Worm (Caenorhabditis elegans) whole organism, L4/young adult: ENCODE data around the gene srx-125.

Experiments used
- W03F9.2 ChIP-seq: fragments of 150-350 bp; optimal IDR thresholded peaks from 2 replicates; lab custom pipeline; 2014; ENCODE audit warnings: missing biosample characterization, missing genetic modification characterization
- dao-5 ChIP-seq: sonication (generic microtip); optimal IDR thresholded peaks from 2 replicates; lab custom pipeline; 2016; ENCODE audit warnings: missing genotype, missing genetic modification characterization, moderate library complexity, missing compliant biosample characterization
- him-1 ChIP-seq: sonication (generic microtip); optimal IDR thresholded peaks from 2 replicates; lab custom pipeline; 2016; ENCODE audit warnings: missing genotype, missing genetic modification reagents, missing genetic modification characterization, missing compliant biosample characterization

srx-125 gene

DNA sequence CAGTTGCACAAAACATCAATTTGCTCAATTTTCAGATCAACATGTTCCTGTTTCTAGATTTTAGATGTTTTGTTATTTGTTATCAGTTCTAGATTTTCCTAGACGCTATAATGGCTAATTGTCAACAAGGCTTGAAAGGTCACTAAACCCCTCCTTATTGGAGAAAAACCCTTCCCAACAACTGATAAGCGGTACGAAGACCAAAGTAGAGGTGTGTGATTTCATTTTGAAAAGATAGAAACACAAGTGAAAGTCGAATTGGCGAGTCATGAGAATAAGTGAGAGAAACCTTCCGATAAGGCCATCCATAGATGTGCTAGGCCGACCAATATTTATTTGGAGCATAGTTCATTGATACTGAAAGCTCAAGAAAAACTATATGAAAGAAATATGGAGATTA is 6.5 kb downstream of the srx-125 start:
- TF ChIP-seq W03F9.2 (tag; lab: Kevin White, UChicago) (no peak), him-1 (tag; lab: Kevin White, UChicago) (no peak), dao-5 (tag; lab: Kevin White, UChicago) (no peak)

DNA sequence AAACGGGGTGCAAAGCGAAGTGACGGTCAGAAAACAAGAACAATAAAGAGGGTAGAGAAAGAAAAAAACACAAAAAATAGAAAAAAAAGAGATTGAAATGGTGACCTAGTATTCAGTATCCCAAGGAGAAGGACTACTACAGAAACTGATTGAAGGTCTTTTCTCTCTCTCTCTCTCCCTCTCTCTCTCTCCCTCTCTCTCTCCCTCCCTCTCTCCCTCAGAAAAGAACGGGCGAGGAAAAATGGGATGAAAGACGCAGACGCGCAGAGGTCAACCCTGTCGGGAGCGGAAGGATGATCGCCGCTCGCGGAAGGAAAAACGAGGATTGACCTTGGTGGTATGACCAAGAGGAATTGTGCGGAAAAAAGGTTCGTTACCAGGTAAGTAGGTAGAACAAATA is 7.4 kb downstream of the srx-125 start:
- TF ChIP-seq dao-5 (tag; lab: Kevin White, UChicago) (no peak), him-1 (tag; lab: Kevin White, UChicago) (no peak), W03F9.2 (tag; lab: Kevin White, UChicago) (no peak)

DNA sequence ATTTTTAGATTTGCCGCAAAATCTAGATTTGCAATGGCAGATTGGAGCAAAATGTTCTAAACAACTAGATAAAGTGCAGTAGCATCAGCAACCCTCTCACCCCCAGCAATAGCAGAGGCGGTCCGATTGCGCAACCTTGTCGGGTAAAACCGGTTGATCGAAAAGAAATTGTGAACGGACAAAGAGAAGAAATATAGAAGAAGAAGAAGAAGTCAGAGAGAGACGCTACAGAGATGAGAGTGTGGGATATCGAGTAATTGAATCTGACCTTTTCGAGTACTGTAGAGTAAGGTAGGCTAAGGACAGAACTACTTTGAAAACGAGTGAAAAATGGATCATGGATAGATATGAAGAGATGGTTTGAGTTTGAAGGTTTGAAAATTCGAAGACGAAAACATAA is 8.7 kb downstream of the srx-125 start:
- TF ChIP-seq dao-5 (tag; lab: Kevin White, UChicago): no peak
- no peak for TF ChIP-seq him-1 (tag; lab: Kevin White, UChicago)
- no peak for TF ChIP-seq W03F9.2 (tag; lab: Kevin White, UChicago)

DNA sequence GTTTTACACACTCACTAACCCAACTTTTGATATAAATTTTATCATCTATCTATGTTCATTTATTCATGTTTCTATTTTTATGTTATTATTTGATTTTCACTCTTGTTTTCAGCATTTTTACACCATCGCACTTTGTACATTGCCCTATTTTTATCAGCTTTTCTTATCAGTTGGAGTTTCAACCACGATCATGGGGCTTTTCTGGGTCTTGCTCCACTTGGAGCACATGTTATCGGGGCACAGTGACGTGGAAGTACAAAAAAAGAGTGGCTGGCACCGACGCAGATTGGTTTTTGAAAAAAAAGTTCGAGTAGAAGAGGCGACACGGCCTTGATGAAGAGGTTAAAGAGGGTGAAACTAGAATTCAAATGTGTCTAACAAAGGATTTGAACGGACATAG is 10.0 kb downstream of the srx-125 start:
- TF ChIP-seq W03F9.2 (tag; lab: Kevin White, UChicago): no peak
- no peak for TF ChIP-seq dao-5 (tag; lab: Kevin White, UChicago)
- no peak for TF ChIP-seq him-1 (tag; lab: Kevin White, UChicago)

DNA sequence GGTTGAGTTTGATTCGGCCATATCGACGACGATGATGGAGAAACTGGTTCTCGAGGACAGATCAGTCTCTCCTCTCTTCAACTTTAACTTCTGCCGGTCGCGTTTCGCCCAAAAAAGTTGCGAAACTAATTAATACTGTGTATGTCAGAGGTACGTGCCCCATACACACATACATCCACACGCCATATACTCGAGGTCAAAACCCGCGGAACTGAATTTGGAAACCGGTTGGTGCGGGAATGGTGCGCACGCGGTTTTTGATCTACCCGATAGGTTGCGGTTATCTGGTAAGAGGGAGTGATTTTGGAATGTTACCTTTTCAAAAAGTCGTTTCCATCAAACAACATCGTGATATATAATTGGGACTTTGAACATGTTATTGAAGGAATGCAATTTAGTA is 13.1 kb downstream of the srx-125 start, which contains the start of gene ifbp-1:
Gene ifbp-1, minus strand, starts transcription at position 85 of the 400 bp plus-strand sequence.
- TF ChIP-seq him-1 (tag; lab: Kevin White, UChicago) (no peak), W03F9.2 (tag; lab: Kevin White, UChicago) (no peak), dao-5 (tag; lab: Kevin White, UChicago) (no peak)

DNA sequence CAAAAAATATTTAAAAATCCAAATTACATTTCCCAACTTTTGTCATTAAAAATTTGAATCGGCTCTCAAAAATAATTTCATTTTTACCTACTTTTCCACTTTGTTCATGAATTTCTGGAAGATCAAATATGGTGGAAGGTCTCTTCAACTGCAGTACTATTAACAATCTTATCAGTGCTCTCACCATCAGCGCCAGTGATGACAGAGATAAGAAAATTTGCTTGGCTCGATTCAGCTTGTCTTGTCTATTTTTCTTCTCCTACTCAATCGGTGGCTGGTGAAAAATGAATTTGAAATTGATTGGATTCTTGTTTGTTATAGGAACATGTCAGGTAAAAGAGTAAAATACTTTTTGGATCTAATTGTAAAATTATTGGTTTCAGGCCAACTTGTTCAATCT is 13.9 kb downstream of the srx-125 start, which contains the start of gene cpz-2:
Gene cpz-2, plus strand, starts transcription at position 210 of the 400 bp plus-strand sequence.
- no peak for TF ChIP-seq him-1 (tag; lab: Kevin White, UChicago)
- no peak for TF ChIP-seq W03F9.2 (tag; lab: Kevin White, UChicago)
- no peak for TF ChIP-seq dao-5 (tag; lab: Kevin White, UChicago)

DNA sequence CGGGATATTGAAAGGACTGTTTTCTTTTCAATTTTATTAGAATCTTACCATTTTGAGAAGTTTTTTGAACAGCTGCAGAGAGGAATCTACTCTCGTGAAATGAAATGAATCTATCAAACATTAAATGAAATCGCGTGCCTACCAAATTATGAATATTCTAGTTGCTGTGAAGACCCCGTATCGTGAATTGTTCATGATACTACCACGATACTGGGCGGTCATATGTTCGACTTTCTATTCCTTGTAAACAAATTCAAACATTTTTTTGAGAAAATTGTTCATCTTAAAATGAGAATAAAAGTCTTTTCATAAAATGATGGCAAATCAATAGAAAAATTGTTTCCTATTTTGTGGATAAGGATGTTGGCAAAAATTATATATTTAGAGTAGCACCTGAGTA is 18.7 kb downstream of the srx-125 start, which contains the start of gene gcy-34:
Gene gcy-34, minus strand, starts transcription at position 101 of the 400 bp plus-strand sequence.
- TF ChIP-seq him-1 (tag; lab: Kevin White, UChicago): no peak
- TF ChIP-seq W03F9.2 (tag; lab: Kevin White, UChicago): no peak
- TF ChIP-seq dao-5 (tag; lab: Kevin White, UChicago): no peak

DNA sequence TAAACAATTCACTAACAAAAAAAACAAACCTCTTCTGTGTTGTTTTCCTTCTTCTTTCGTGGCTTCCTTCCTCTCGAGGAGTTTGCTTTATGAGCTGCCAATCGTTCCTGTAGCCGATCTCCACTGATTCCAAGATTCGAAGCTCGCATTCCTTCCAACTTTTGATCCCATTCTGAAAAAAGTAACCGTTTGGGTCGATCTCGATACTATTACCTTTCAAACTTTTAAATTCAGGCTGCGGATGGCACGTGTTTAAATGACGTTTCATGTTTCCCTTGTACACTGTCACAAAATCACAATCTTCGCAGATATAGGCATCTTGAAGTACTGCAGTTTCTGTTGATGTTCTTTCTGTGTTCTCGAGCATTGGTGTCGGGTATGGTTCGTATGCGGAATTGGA is 20.3 kb downstream of the srx-125 start:
- no peak for TF ChIP-seq him-1 (tag; lab: Kevin White, UChicago)

DNA sequence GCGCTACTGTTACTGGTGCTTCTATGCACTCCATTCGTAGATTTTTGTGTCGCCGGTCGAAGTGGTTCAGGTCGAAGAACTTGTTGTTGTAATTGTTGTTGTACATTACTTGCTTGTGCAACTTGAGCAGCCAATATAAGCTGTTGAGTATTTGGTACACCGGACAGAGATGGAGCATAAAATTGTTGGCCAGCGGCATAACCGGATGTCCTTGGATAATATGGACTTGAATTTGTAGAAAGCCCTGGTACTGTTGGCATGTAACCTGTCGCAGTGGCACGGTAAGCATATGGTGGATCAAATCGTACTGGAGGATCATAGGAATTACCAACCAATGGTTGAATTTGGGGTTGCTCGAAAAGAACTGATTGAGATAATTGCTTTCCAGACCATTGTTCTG is 21.8 kb downstream of the srx-125 start:
- no peak for TF ChIP-seq W03F9.2 (tag; lab: Kevin White, UChicago)
- no peak for TF ChIP-seq dao-5 (tag; lab: Kevin White, UChicago)
- no peak for TF ChIP-seq him-1 (tag; lab: Kevin White, UChicago)

DNA sequence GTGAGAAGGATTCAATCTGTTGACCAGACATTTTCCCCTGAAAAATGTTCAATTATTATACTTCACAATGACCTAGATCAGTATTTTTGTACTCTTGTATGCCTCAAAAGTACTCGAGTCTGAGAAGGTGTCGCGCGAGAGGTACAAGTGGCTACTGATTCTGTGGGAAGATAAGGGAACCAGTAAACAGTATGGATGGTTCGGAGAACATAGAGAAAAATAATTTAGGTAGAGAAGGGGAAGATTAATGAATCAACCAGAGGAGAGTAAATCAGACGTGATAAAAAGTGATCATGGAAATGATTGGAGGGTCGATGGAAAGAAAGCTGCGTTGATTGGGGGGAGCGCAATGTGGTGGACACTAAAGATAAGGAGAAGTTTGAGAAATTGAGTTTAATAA is 22.3 kb downstream of the srx-125 start:
- no peak for TF ChIP-seq W03F9.2 (tag; lab: Kevin White, UChicago)
- TF ChIP-seq dao-5 (tag; lab: Kevin White, UChicago): no peak
- no peak for TF ChIP-seq him-1 (tag; lab: Kevin White, UChicago)

DNA sequence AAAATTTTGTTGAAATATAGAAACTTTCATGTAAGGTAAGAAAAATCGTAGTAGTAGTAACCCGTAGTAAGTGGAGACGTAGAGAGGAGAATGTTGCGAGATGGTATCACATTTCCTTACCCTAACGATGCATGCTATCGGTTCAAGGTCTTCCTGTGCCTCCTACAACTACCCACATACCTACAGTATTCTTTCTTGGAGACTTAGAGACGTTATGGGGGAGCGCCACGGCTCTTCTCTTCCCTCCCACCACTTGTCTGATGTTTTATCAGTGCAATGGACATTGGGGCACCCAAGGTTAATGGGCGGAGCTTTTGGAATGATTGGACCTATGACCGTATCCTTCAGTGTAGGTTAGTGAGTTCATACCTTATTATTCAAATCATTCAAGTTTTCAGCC is 23.8 kb downstream of the srx-125 start:
- no peak for TF ChIP-seq dao-5 (tag; lab: Kevin White, UChicago)
- no peak for TF ChIP-seq W03F9.2 (tag; lab: Kevin White, UChicago)
- TF ChIP-seq him-1 (tag; lab: Kevin White, UChicago): no peak

DNA sequence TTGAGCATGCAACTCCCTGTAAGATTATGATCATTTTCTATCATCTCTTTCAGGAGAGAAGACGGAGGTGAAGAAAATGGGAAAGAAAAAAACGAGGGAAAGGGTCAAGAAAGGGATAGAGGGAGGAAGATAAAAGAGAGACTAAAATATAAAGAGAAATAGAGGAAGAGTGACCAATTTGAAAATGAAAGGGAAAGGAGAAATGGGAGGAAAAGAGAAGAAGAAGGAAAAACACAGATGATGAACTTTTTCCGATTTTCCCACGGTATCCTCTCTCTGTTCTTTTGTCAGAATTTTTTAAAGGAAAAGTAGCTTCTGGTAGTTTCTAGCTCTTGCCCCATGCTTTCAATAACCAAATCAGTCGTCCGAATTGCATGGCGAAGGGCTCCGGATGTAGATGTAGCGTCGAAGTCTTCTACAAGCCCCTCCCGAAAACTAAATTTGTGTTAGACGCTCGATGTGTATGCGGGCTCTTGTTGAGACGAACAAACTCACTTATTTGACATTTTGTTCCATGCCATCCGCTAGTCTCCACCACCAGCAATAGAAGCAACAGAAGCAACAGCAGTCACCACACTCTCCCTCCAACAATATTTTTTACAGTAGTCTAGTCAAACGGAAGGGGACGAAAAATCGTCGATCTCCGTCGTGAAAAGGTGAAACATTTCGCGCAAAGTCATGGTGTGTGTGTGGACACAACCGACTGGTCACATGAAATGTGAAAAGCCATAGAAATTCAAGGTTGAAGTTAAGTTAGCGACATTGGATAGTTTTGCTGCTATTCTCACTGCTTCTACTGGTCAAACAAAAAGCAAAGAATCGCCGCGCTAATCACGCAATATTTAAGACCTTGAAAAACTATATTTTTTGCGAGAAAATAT is 24.5 kb downstream of the srx-125 start, which contains the start of gene somi-1:
Gene somi-1, minus strand, starts transcription at position 18 of the 881 bp plus-strand sequence.
- no peak for TF ChIP-seq W03F9.2 (tag; lab: Kevin White, UChicago)
- TF ChIP-seq dao-5 (tag; lab: Kevin White, UChicago): no peak
- TF ChIP-seq him-1 (tag; lab: Kevin White, UChicago): peak; percentile 8

DNA sequence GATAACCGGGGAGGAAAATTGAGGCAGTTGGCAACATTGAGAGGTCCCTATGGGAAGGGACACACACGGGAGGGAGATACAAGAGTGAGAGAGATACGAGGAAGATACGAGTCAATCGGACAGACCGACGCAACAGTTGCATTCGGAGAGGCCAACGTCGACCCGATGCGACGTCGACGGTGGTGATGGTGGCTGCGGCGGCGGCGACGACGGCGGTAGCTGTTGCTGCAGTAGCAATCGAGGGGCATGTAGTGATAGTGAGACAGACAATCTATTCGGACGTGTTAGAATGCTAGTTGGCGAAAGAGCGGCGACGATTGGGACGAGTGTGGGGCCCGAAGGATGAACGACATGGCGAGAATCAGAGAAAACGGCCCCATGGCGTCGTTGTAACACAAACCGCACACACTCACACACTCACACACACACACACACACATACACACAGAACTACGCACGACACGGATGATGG is 26.2 kb downstream of the srx-125 start:
- TF ChIP-seq him-1 (tag; lab: Kevin White, UChicago): no peak
- no peak for TF ChIP-seq dao-5 (tag; lab: Kevin White, UChicago)
- TF ChIP-seq W03F9.2 (tag; lab: Kevin White, UChicago): no peak
